Fruit fly (Drosophila melanogaster) whole organism, embryonic: ENCODE results near the gene Exd2.

Source experiments
- Antp ChIP-seq: fragments of 200-800 bp; sonication (Bioruptor generic); optimal IDR thresholded peaks from 3 replicates; lab custom pipeline; 2016; ENCODE audit warnings: missing biosample characterization, missing genetic modification characterization
- BtbVII ChIP-seq: fragments of 200-800 bp; sonication (Bioruptor generic); optimal IDR thresholded peaks from 3 replicates; lab custom pipeline; 2017; ENCODE audit warnings: missing biosample characterization, mild to moderate bottlenecking, missing genetic modification characterization
- CG10543 ChIP-seq: fragments of 200-800 bp; sonication (Bioruptor generic); optimal IDR thresholded peaks from 3 replicates; lab custom pipeline; 2017; ENCODE audit warnings: missing biosample characterization, mild to moderate bottlenecking, missing genetic modification characterization, moderate library complexity
- CG10654 ChIP-seq: fragments of 200-800 bp; sonication (Bioruptor generic); optimal IDR thresholded peaks from 2 replicates; lab custom pipeline; 2016; ENCODE audit warnings: missing biosample characterization, missing genetic modification characterization
- CG12155 ChIP-seq: fragments of 200-800 bp; sonication (Bioruptor generic); optimal IDR thresholded peaks from 3 replicates; lab custom pipeline; 2016; ENCODE audit warnings: missing biosample characterization, missing genetic modification characterization
- CG12299 ChIP-seq: fragments of 200-800 bp; sonication (Bioruptor generic); optimal IDR thresholded peaks from 2 replicates; lab custom pipeline; 2018; ENCODE audit warnings: missing biosample characterization, mild to moderate bottlenecking, missing genetic modification characterization
- CG12391 ChIP-seq: fragments of 200-800 bp; sonication (Bioruptor generic); optimal IDR thresholded peaks from 3 replicates; lab custom pipeline; 2018; ENCODE audit warnings: missing biosample characterization, mild to moderate bottlenecking, missing genetic modification characterization, moderate library complexity
- CG13123 ChIP-seq: fragments of 200-800 bp; sonication (Bioruptor generic); optimal IDR thresholded peaks from 2 replicates; lab custom pipeline; 2016; ENCODE audit warnings: missing biosample characterization, missing genetic modification characterization
- CG13296 ChIP-seq: fragments of 200-800 bp; sonication (Bioruptor generic); optimal IDR thresholded peaks from 3 replicates; lab custom pipeline; 2018; ENCODE audit warnings: missing biosample characterization, mild to moderate bottlenecking, missing genetic modification characterization
- CG14050 ChIP-seq: fragments of 200-800 bp; sonication (Bioruptor generic); IDR thresholded peaks from 3 replicates; pipeline ENCODE4 v1.3.6; 2022; ENCODE audit warnings: missing biosample characterization, missing genetic modification characterization
- CG17186 ChIP-seq: fragments of 200-800 bp; sonication (Bioruptor generic); optimal IDR thresholded peaks from 3 replicates; lab custom pipeline; 2017; ENCODE audit warnings: missing biosample characterization, missing genetic modification reagents, missing genetic modification characterization
- CG17359 ChIP-seq: fragments of 200-800 bp; sonication (Bioruptor generic); optimal IDR thresholded peaks from 3 replicates; lab custom pipeline; 2018; ENCODE audit warnings: missing biosample characterization, mild to moderate bottlenecking, missing genetic modification characterization, moderate library complexity
- CG17802 ChIP-seq: fragments of 200-800 bp; sonication (Bioruptor generic); optimal IDR thresholded peaks from 2 replicates; lab custom pipeline; 2018; ENCODE audit warnings: missing biosample characterization, mild to moderate bottlenecking, missing genetic modification characterization, moderate library complexity
- CG30020 ChIP-seq: fragments of 200-800 bp; optimal IDR thresholded peaks from 2 replicates; lab custom pipeline; 2019; ENCODE audit warnings: missing biosample characterization, mild to moderate bottlenecking, missing genetic modification characterization, moderate library complexity
- CG30431 ChIP-seq: fragments of 200-800 bp; sonication (Bioruptor generic); optimal IDR thresholded peaks from 2 replicates; lab custom pipeline; 2017; ENCODE audit warnings: missing biosample characterization, missing genetic modification characterization
- CG32767 ChIP-seq: fragments of 200-800 bp; sonication (Bioruptor generic); IDR thresholded peaks from 2 replicates; pipeline ENCODE4 v1.3.6; 2022; ENCODE audit warnings: missing biosample characterization, missing genetic modification characterization
- CG3281 ChIP-seq: fragments of 200-800 bp; sonication (Bioruptor generic); optimal IDR thresholded peaks from 3 replicates; lab custom pipeline; 2017; ENCODE audit warnings: missing biosample characterization, mild to moderate bottlenecking, missing genetic modification characterization
- CG4617 ChIP-seq: fragments of 200-800 bp; sonication (Bioruptor generic); optimal IDR thresholded peaks from 3 replicates; lab custom pipeline; 2016; ENCODE audit warnings: missing biosample characterization, missing genetic modification characterization, borderline replicate concordance
- CG5180 ChIP-seq: fragments of 200-800 bp; sonication (Bioruptor generic); optimal IDR thresholded peaks from 3 replicates; lab custom pipeline; 2017; ENCODE audit warnings: missing biosample characterization, missing genetic modification characterization, mild to moderate bottlenecking, moderate library complexity, missing genetic modification reagents
- CG8089 ChIP-seq: fragments of 200-800 bp; sonication (Bioruptor generic); optimal IDR thresholded peaks from 3 replicates; lab custom pipeline; 2016; ENCODE audit warnings: missing biosample characterization, missing genetic modification characterization
- CG8924 ChIP-seq: fragments of 200-800 bp; optimal IDR thresholded peaks from 3 replicates; lab custom pipeline; 2019; ENCODE audit warnings: missing biosample characterization, mild to moderate bottlenecking, missing genetic modification characterization, moderate library complexity
- Chrac-16 ChIP-seq: fragments of 200-800 bp; sonication (Bioruptor generic); optimal IDR thresholded peaks from 3 replicates; lab custom pipeline; 2016; ENCODE audit warnings: missing biosample characterization, missing genetic modification characterization
- D ChIP-seq, 2 experiments: fragments of 200-800 bp in 1 of 2; fragments of >200 bp in 1 of 2; sonication (Bioruptor generic) in 1 of 2; optimal IDR thresholded peaks; 2 replicates in 1 of 2; 3 replicates in 1 of 2; lab custom pipeline; 2017; ENCODE audit warnings: mild to moderate bottlenecking in 1 of 2, missing biosample characterization in 1 of 2, missing genetic modification characterization in 1 of 2, missing genetic modification reagents in 1 of 2
- D19A ChIP-seq: fragments of 200-800 bp; optimal IDR thresholded peaks from 3 replicates; lab custom pipeline; 2019; ENCODE audit warnings: missing biosample characterization, mild to moderate bottlenecking, missing genetic modification characterization, moderate library complexity
- Dll ChIP-seq: fragments of 200-800 bp; sonication (Bioruptor generic); IDR thresholded peaks from 4 replicates; pipeline ENCODE4 v1.3.6; 2022; ENCODE audit warnings: missing biosample characterization, missing genetic modification characterization; ENCODE audit not compliant: partially characterized antibody
- Drgx ChIP-seq: fragments of 200-800 bp; sonication (Bioruptor generic); IDR thresholded peaks from 2 replicates; pipeline ENCODE4 v1.3.6; 2022; ENCODE audit warnings: missing biosample characterization, missing genetic modification characterization
- Ets65A ChIP-seq: fragments of 200-800 bp; sonication (Bioruptor generic); peaks from one replicate; lab custom pipeline; 2016; ENCODE audit warnings: missing biosample characterization, missing genetic modification characterization
- HLH54F ChIP-seq: fragments of 200-800 bp; sonication (Bioruptor generic); optimal IDR thresholded peaks from 3 replicates; lab custom pipeline; 2016; ENCODE audit warnings: missing biosample characterization, missing genetic modification characterization
- Hey ChIP-seq: fragments of 200-800 bp; sonication (Bioruptor generic); optimal IDR thresholded peaks from 3 replicates; lab custom pipeline; 2018; ENCODE audit warnings: missing biosample characterization, mild to moderate bottlenecking, missing genetic modification characterization
- Med ChIP-seq: fragments of 200-800 bp; sonication (Bioruptor generic); peaks from one replicate; lab custom pipeline; 2016; ENCODE audit warnings: missing biosample characterization, missing genetic modification characterization, mild to moderate bottlenecking, inconsistent platforms, moderate library complexity
- Neu2 ChIP-seq: fragments of 200-800 bp; sonication (Bioruptor generic); optimal IDR thresholded peaks from 3 replicates; lab custom pipeline; 2016; ENCODE audit warnings: missing biosample characterization, missing genetic modification characterization, borderline replicate concordance
- Oli ChIP-seq: fragments of 200-800 bp; sonication (Bioruptor generic); optimal IDR thresholded peaks from 2 replicates; lab custom pipeline; 2018; ENCODE audit warnings: missing biosample characterization, mild to moderate bottlenecking, missing genetic modification characterization, moderate library complexity
- PHDP ChIP-seq: fragments of 200-800 bp; sonication (Bioruptor generic); optimal IDR thresholded peaks from 3 replicates; lab custom pipeline; 2018; ENCODE audit warnings: missing biosample characterization, mild to moderate bottlenecking, missing genetic modification characterization, moderate library complexity
- Sry-δ ChIP-seq: fragments of 200-800 bp; sonication (Bioruptor generic); optimal IDR thresholded peaks from 2 replicates; lab custom pipeline; 2016; ENCODE audit warnings: missing biosample characterization, missing genetic modification characterization
- amos ChIP-seq: fragments of 200-800 bp; sonication (Bioruptor generic); IDR thresholded peaks from 2 replicates; pipeline ENCODE4 v1.3.6; 2022; ENCODE audit warnings: missing biosample characterization, missing genetic modification characterization; ENCODE audit not compliant: partially characterized antibody
- cad ChIP-seq: fragments of >200 bp; optimal IDR thresholded peaks from 2 replicates; lab custom pipeline; 2017; ENCODE audit warnings: missing biosample characterization, missing genetic modification characterization
- fd96Cb ChIP-seq: fragments of 200-800 bp; sonication (Bioruptor generic); optimal IDR thresholded peaks from 2 replicates; lab custom pipeline; 2018; ENCODE audit warnings: missing biosample characterization, mild to moderate bottlenecking, missing genetic modification characterization, moderate library complexity
- gsb-n ChIP-seq: fragments of 200-800 bp; sonication (Bioruptor generic); optimal IDR thresholded peaks from 3 replicates; lab custom pipeline; 2018; ENCODE audit warnings: missing biosample characterization, mild to moderate bottlenecking, missing genetic modification characterization
- lov ChIP-seq, 2 experiments: fragments of 200-800 bp in 1 of 2; fragments of >200 bp in 1 of 2; sonication (Bioruptor generic) in 1 of 2; IDR thresholded peaks in 1 of 2; optimal IDR thresholded peaks in 1 of 2; 2 replicates in 1 of 2; 3 replicates in 1 of 2; pipeline versions ENCODE4 v1.3.6 to Lab custom; 2017 to 2022; ENCODE audit warnings: missing biosample characterization in 1 of 2, missing genetic modification characterization in 1 of 2
- luna ChIP-seq: fragments of 200-800 bp; sonication (Bioruptor generic); optimal IDR thresholded peaks from 2 replicates; lab custom pipeline; 2016; ENCODE audit warnings: missing biosample characterization, missing genetic modification characterization
- maf-S ChIP-seq: fragments of 200-800 bp; sonication (Bioruptor generic); optimal IDR thresholded peaks from 2 replicates; lab custom pipeline; 2016; ENCODE audit warnings: missing biosample characterization, missing genetic modification characterization
- nerfin-1 ChIP-seq: fragments of 200-800 bp; sonication (Bioruptor generic); optimal IDR thresholded peaks from 3 replicates; lab custom pipeline; 2019; ENCODE audit warnings: missing biosample characterization, mild to moderate bottlenecking, missing genetic modification characterization, moderate library complexity
- onecut ChIP-seq: fragments of 200-800 bp; sonication (Bioruptor generic); IDR thresholded peaks from 2 replicates; pipeline ENCODE4 v1.3.6; 2022; ENCODE audit warnings: missing biosample characterization, missing genetic modification characterization
- pb ChIP-seq: fragments of 200-800 bp; sonication (Bioruptor generic); optimal IDR thresholded peaks from 3 replicates; lab custom pipeline; 2016; ENCODE audit warnings: missing biosample characterization, missing genetic modification characterization
- trem ChIP-seq: fragments of 200-800 bp; optimal IDR thresholded peaks from 3 replicates; lab custom pipeline; 2019; ENCODE audit warnings: missing biosample characterization, mild to moderate bottlenecking, missing genetic modification characterization, moderate library complexity
- zen ChIP-seq: fragments of 200-800 bp; sonication (Bioruptor generic); optimal IDR thresholded peaks from 3 replicates; lab custom pipeline; 2018; ENCODE audit warnings: missing biosample characterization, mild to moderate bottlenecking, missing genetic modification characterization, moderate library complexity
- zen2 ChIP-seq: fragments of 200-800 bp; sonication (Bioruptor generic); IDR thresholded peaks from 3 replicates; pipeline ENCODE4 v1.3.6; 2022; ENCODE audit warnings: missing biosample characterization, missing genetic modification characterization; ENCODE audit not compliant: partially characterized antibody

The Exd2 gene

dm6 chr3R:11458022-11458850, 22.7 kb upstream of the Exd2 start:
- peak; percentile 68 for TF ChIP-seq HLH54F (GFP tag; lab: Kevin White, UChicago)
- peak; percentile 6 for TF ChIP-seq Chrac-16 (GFP tag; lab: Kevin White, UChicago)
- no peak for TF ChIP-seq CG32767 (GFP tag; lab: Robert Waterston, UW)
- peak; percentile 45 for TF ChIP-seq luna (GFP tag; lab: Kevin White, UChicago)
- peak; percentile 44 for TF ChIP-seq pb (GFP tag; lab: Kevin White, UChicago)
- TF ChIP-seq D (optimal IDR thresholded peaks at IDR 0.05; lab: Kevin White, UChicago), result no peak
- TF ChIP-seq D (GFP tag; optimal IDR thresholded peaks at IDR 0.05; lab: Kevin White, UChicago), result peak; percentile 24
- peak; percentile 73 for TF ChIP-seq CG3281
- peak; percentile 72 for TF ChIP-seq Antp (GFP tag; lab: Kevin White, UChicago)
- TF ChIP-seq CG8924 (tag; lab: Kevin White, UChicago), result peak; percentile 48
- peak; percentile 27 for TF ChIP-seq zen (tag; lab: Kevin White, UChicago)
- TF ChIP-seq Neu2 (GFP tag; lab: Kevin White, UChicago), result peak; percentile 41
- peak; percentile 93 for TF ChIP-seq Med (GFP tag; lab: Kevin White, UChicago)
- TF ChIP-seq CG12299 (tag; lab: Kevin White, UChicago), result no peak
- TF ChIP-seq CG17802 (tag; lab: Kevin White, UChicago), result peak; percentile 15
- TF ChIP-seq Hey, result no peak
- TF ChIP-seq BtbVII, result peak; percentile 59
- peak; percentile 55 for TF ChIP-seq CG30431
- peak; percentile 52 for TF ChIP-seq CG13296 (GFP tag; lab: Kevin White, UChicago)
- peak; percentile 63 for TF ChIP-seq CG17359
- TF ChIP-seq D19A (tag; lab: Kevin White, UChicago), result peak; percentile 18
- TF ChIP-seq Oli (tag; lab: Kevin White, UChicago), result peak; percentile 60
- TF ChIP-seq CG17186 (GFP tag; lab: Kevin White, UChicago), result no peak
- no peak for TF ChIP-seq CG4617 (GFP tag; lab: Kevin White, UChicago)
- TF ChIP-seq trem (tag; lab: Kevin White, UChicago), result no peak
- no peak for TF ChIP-seq CG13123 (GFP tag; lab: Kevin White, UChicago)
- TF ChIP-seq maf-S, result no peak
- TF ChIP-seq CG10654, result peak; percentile 65
- peak; percentile 67 for TF ChIP-seq PHDP (tag; lab: Kevin White, UChicago)
- TF ChIP-seq lov (optimal IDR thresholded peaks at IDR 0.05; lab: Kevin White, UChicago), result no peak
- no peak for TF ChIP-seq lov (GFP tag; IDR thresholded peaks at IDR 0.05; lab: Robert Waterston, UW)
- peak; percentile 9 for TF ChIP-seq CG5180 (GFP tag; lab: Kevin White, UChicago)
- TF ChIP-seq zen2 (GFP tag; lab: Robert Waterston, UW), result no peak
- TF ChIP-seq onecut, result peak; percentile 45
- TF ChIP-seq CG8089 (GFP tag; lab: Kevin White, UChicago), result no peak
- no peak for TF ChIP-seq gsb-n (tag; lab: Kevin White, UChicago)
- TF ChIP-seq fd96Cb, result peak; percentile 50
- TF ChIP-seq CG14050 (GFP tag; lab: Robert Waterston, UW), result peak; percentile 52; the same call in 1 of the 3 replicates
- peak; percentile 48 for TF ChIP-seq CG12391
- no peak for TF ChIP-seq CG30020 (tag; lab: Kevin White, UChicago)
- TF ChIP-seq CG10543 (GFP tag; lab: Kevin White, UChicago), result no peak
- no peak for TF ChIP-seq cad (GFP tag; lab: Kevin White, UChicago)
- peak; percentile 59 for TF ChIP-seq CG12155 (GFP tag; lab: Kevin White, UChicago)
- no peak for TF ChIP-seq nerfin-1
- TF ChIP-seq Dll (GFP tag; lab: Robert Waterston, UW), result no peak
- peak; percentile 25 for TF ChIP-seq Sry-δ (GFP tag; lab: Kevin White, UChicago)
- no peak for TF ChIP-seq Drgx (GFP tag; lab: Robert Waterston, UW)
- TF ChIP-seq Ets65A, result peak; percentile 88
- TF ChIP-seq amos (GFP tag; lab: Robert Waterston, UW), result no peak
